Fruit fly (Drosophila melanogaster): ENCODE measurements around the gene CG5056.
A peak's percentile ranks its signal among the peaks of the same experiment; 100 is the strongest.

- TF ChIP-seq OdsH (GFP tag; optimal IDR thresholded peaks at IDR 0.05), result no peak
- TF ChIP-seq usp (GFP tag; optimal IDR thresholded peaks at IDR 0.05), result no peak
- TF ChIP-seq ey (GFP tag; optimal IDR thresholded peaks at IDR 0.05), result no peak
- TF ChIP-seq pan (optimal IDR thresholded peaks at IDR 0.05), result no peak
- TF ChIP-seq Myc (optimal IDR thresholded peaks at IDR 0.05), result no peak
- no peak for TF ChIP-seq Abd-B (GFP tag; optimal IDR thresholded peaks at IDR 0.05)
- TF ChIP-seq tai (GFP tag; optimal IDR thresholded peaks at IDR 0.05), result no peak
- peak; percentile 10 for TF ChIP-seq Hnf4 (GFP tag; optimal IDR thresholded peaks at IDR 0.05)
- TF ChIP-seq Hr78 (GFP tag; optimal IDR thresholded peaks at IDR 0.05), result no peak
- no peak for TF ChIP-seq sv (GFP tag; optimal IDR thresholded peaks at IDR 0.05)
- no peak for TF ChIP-seq Vsx2 (GFP tag; optimal IDR thresholded peaks at IDR 0.05; ENCODE audit: partially characterized antibody)
Observed at dm6 chr2L:10342471-10342870, 24.0 kb upstream of the CG5056 start, which contains the start of gene Sps2.

Data from whole organism, wandering third instar larva.